Worm (Caenorhabditis elegans): Measurements from ENCODE around the gene gpa-2.

gpa-2 gene

ce11 chrV:8415113-8415530 lies 44.3 kb downstream of the gpa-2 start:
- TF ChIP-seq php-3 (GFP tag; IDR thresholded peaks at IDR 0.05): 0 out of 2 replicates have a peak, but pooled peaks have one; percentile 5
- TF ChIP-seq daf-12 (tag; optimal IDR thresholded peaks at IDR 0.05): no peak
- TF ChIP-seq fos-1 (tag; optimal IDR thresholded peaks at IDR 0.05): no peak
- TF ChIP-seq set-16 (GFP tag; IDR thresholded peaks at IDR 0.05): no peak
- TF ChIP-seq ztf-11 (tag; optimal IDR thresholded peaks at IDR 0.05): no peak
- no peak for TF ChIP-seq spr-1 (tag; optimal IDR thresholded peaks at IDR 0.05)
- TF ChIP-seq zag-1 (tag; optimal IDR thresholded peaks at IDR 0.05): no peak
- no peak for TF ChIP-seq Y105C5A.15 (GFP tag; IDR thresholded peaks at IDR 0.05)
- TF ChIP-seq vab-7 (GFP tag; IDR thresholded peaks at IDR 0.05): no peak
- peak; percentile 29 for TF ChIP-seq nhr-48 (tag; optimal IDR thresholded peaks at IDR 0.05)
- TF ChIP-seq F44E2.7 (GFP tag; IDR thresholded peaks at IDR 0.05): no peak
- peak; percentile 58; the same call in 1 of the 2 replicates for TF ChIP-seq snpc-1.2 (GFP tag; IDR thresholded peaks at IDR 0.05)
- peak; percentile 42 for TF ChIP-seq spr-3 (GFP tag; optimal IDR thresholded peaks at IDR 0.05)
- no peak for TF ChIP-seq skn-1 (tag; optimal IDR thresholded peaks at IDR 0.05)
- no peak for TF ChIP-seq ceh-20 (GFP tag; IDR thresholded peaks at IDR 0.05)
- TF ChIP-seq dpl-1 (GFP tag; optimal IDR thresholded peaks at IDR 0.05): no peak
- TF ChIP-seq hlh-30 (tag; optimal IDR thresholded peaks at IDR 0.05; ENCODE audit: insufficient read depth): no peak
- no peak for TF ChIP-seq sdz-12 (GFP tag; optimal IDR thresholded peaks at IDR 0.05)
- TF ChIP-seq F49E8.2 (tag; optimal IDR thresholded peaks at IDR 0.05; ENCODE audit: borderline replicate concordance): peak; percentile 78
- TF ChIP-seq egl-27 (tag; optimal IDR thresholded peaks at IDR 0.05): no peak
- TF ChIP-seq nhr-25 (tag; optimal IDR thresholded peaks at IDR 0.05; ENCODE audit: borderline replicate concordance, insufficient read depth): no peak
- no peak for TF ChIP-seq R02D3.7 (tag; optimal IDR thresholded peaks at IDR 0.05)
- TF ChIP-seq lin-13 (GFP tag; optimal IDR thresholded peaks at IDR 0.05): no peak
- TF ChIP-seq nhr-237 (tag; optimal IDR thresholded peaks at IDR 0.05): no peak
- peak; percentile 37 for TF ChIP-seq unc-130 (GFP tag; optimal IDR thresholded peaks at IDR 0.05)
- peak; percentile 38 for TF ChIP-seq nhr-102 (tag; optimal IDR thresholded peaks at IDR 0.05)
- peak; percentile 70 for TF ChIP-seq lin-38 (GFP tag; IDR thresholded peaks at IDR 0.05)
- no peak for TF ChIP-seq F26F4.8 (GFP tag; conservative IDR thresholded peaks at IDR 0.05)
- no peak for TF ChIP-seq aha-1 (tag)
- TF ChIP-seq lsy-2 (tag; optimal IDR thresholded peaks at IDR 0.05): no peak
- TF ChIP-seq mdt-29 (GFP tag; IDR thresholded peaks at IDR 0.05): no peak
- no peak for TF ChIP-seq hlh-11 (tag; optimal IDR thresholded peaks at IDR 0.05)

DNA sequence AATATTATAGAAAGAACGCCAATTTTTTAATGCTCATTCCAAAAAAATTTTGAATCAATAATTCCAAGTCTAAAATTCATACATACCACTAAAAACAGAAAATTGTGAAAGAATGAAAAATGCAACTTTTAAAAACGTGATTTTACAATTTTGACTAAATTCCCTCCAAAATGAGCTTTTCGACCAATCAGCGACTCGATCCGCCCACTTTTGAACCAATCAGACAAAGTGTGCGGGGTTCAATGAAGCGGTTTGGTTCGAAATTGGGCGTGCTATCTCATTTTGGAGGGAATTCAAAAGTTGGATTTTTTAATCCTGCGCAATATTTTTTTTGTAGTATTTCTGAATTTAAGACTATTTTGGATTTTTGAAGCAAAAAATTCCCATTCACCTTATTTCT lies 46.5 kb downstream of the gpa-2 start:
- TF ChIP-seq ama-1 (optimal IDR thresholded peaks at IDR 0.05) (no peak), gei-8 (GFP tag; optimal IDR thresholded peaks at IDR 0.05) (no peak), lin-39 (tag; optimal IDR thresholded peaks at IDR 0.05) (no peak), php-3 (GFP tag; IDR thresholded peaks at IDR 0.05) (no peak), zip-2 (tag; optimal IDR thresholded peaks at IDR 0.05) (no peak), fkh-10 (GFP tag; optimal IDR thresholded peaks at IDR 0.05) (no peak), nhr-48 (tag; optimal IDR thresholded peaks at IDR 0.05) (no peak), dmd-8 (GFP tag; IDR thresholded peaks at IDR 0.05) (no peak), ceh-44 (GFP tag; IDR thresholded peaks at IDR 0.05) (no peak)
